Worm (Caenorhabditis elegans) whole organism, L1 larva: ENCODE data around the gene lgc-37.

Experiments used
- dsc-1 ChIP-seq: sonication (generic microtip); optimal IDR thresholded peaks from 2 replicates; lab custom pipeline; 2016; ENCODE audit warnings: mild to moderate bottlenecking, missing genetic modification characterization, missing compliant biosample characterization
- fkh-10 ChIP-seq: sonication (generic microtip); optimal IDR thresholded peaks from 2 replicates; lab custom pipeline; 2017; ENCODE audit warnings: missing biosample characterization, missing genetic modification reagents, missing genetic modification characterization
- nhr-11 ChIP-seq: fragments of 150-350 bp; optimal IDR thresholded peaks from 2 replicates; lab custom pipeline; 2014; ENCODE audit warnings: missing biosample characterization, missing genetic modification characterization
- zip-4 ChIP-seq: fragments of 200-800 bp; sonication (Bioruptor generic); optimal IDR thresholded peaks from 2 replicates; lab custom pipeline; 2018; ENCODE audit warnings: mild to moderate bottlenecking, missing genetic modification characterization, moderate library complexity, missing compliant biosample characterization

DNA sequence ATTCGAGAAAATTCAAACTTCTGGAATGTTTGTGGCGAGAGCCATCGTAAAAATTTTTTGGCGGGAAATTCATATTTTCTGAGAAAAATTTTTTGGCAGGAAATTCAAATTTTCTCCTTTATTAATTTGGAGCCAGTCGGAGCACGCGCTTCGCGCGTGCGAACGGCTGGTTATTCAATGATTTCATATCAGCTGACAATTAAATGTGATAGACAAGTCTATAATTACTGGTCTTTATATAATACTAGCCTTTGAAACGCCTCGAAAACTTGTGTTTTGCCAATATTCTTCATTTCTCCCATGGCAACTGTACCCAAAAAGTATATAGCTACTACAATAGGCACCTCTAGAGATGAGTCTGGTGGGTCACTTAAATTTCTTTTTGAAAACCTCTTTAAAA is 29.9 kb upstream of the lgc-37 start, which contains the start of gene srw-10:
- no peak for TF ChIP-seq nhr-11 (tag; lab: Kevin White, UChicago)
- TF ChIP-seq dsc-1 (tag; lab: Kevin White, UChicago): no peak
- no peak for TF ChIP-seq fkh-10 (GFP tag; lab: Kevin White, UChicago)
- no peak for TF ChIP-seq zip-4
